Fruit fly (Drosophila melanogaster): Measurements from ENCODE around the gene CG3061.

DNA sequence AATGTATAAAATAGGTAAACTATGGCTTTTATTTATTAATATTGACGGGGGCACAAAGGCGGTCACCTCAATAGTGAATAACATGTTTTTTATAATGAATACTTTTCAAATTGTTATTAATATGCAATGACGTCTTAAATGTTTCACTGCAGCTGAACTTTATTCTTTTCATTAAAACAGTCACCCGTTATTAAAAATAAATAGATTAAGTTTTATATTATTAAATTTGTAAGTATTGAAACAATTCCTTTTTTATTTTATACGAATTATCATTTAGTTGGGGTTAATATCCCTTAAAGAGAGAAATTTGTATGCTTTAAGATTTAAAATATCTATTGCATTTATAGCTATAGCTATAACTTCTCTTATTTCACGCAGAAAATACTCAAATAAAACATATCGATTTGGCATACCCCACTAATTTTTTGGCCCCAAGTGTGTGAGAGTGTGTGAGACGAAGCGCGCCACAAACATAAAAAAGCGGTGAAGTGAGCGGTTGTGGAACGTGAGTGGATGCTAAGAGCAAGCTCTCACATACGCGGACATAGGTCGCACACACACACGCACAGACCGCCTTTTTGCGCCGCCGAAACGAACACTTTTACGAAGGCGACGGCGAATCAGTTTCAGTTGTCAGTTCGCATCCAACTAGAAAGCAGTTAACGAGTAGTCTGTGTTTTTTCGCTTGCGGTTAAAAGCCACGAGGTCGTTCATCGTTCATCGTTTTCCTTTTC is 24.3 kb downstream of the CG3061 start, which contains the start of gene foxo:
- no peak for TF ChIP-seq Sin3A (optimal IDR thresholded peaks at IDR 0.05)
- TF ChIP-seq ttk (optimal IDR thresholded peaks at IDR 0.05), result no peak

Data from Kc167 (cell line).